Fruit fly (Drosophila melanogaster) whole organism, embryonic: Measurements from ENCODE around the gene CG12301.

ENCODE experiments used
- ATbp ChIP-seq: fragments of 200-800 bp; sonication (Bioruptor generic); optimal IDR thresholded peaks from 2 replicates; lab custom pipeline; 2017; ENCODE audit warnings: missing biosample characterization, mild to moderate bottlenecking, missing genetic modification characterization, missing genetic modification reagents
- B-H1 ChIP-seq: fragments of 200-800 bp; sonication (Bioruptor generic); IDR thresholded peaks from 3 replicates; pipeline ENCODE4 v1.3.6; 2022; ENCODE audit warnings: missing biosample characterization, missing genetic modification characterization
- Bgb ChIP-seq: fragments of 200-800 bp; sonication (Bioruptor generic); IDR thresholded peaks from 2 replicates; pipeline ENCODE4 v1.3.6; 2022; ENCODE audit warnings: missing biosample characterization, missing genetic modification characterization; ENCODE audit not compliant: partially characterized antibody
- CG10147 ChIP-seq: fragments of 200-800 bp; sonication (Bioruptor generic); optimal IDR thresholded peaks from 2 replicates; lab custom pipeline; 2019; ENCODE audit warnings: missing biosample characterization, mild to moderate bottlenecking, missing genetic modification characterization, moderate library complexity
- CG10209 ChIP-seq: fragments of 200-800 bp; sonication (Bioruptor generic); optimal IDR thresholded peaks from 3 replicates; lab custom pipeline; 2017; ENCODE audit warnings: missing biosample characterization, mild to moderate bottlenecking, missing genetic modification characterization, missing genetic modification reagents
- CG10431 ChIP-seq: fragments of 200-800 bp; sonication (Bioruptor generic); optimal IDR thresholded peaks from 3 replicates; lab custom pipeline; 2018; ENCODE audit warnings: missing biosample characterization, mild to moderate bottlenecking, missing genetic modification characterization
- CG14014 ChIP-seq: fragments of 200-800 bp; sonication (Bioruptor generic); IDR thresholded peaks from 2 replicates; pipeline ENCODE4 v1.3.6; 2022; ENCODE audit warnings: missing biosample characterization, missing genetic modification characterization
- CG15073 ChIP-seq: fragments of 200-800 bp; sonication (Bioruptor generic); optimal IDR thresholded peaks from 2 replicates; lab custom pipeline; 2016; ENCODE audit warnings: missing biosample characterization, missing genetic modification characterization
- CG1647 ChIP-seq: fragments of 200-800 bp; sonication (Bioruptor generic); optimal IDR thresholded peaks from 3 replicates; lab custom pipeline; 2016; ENCODE audit warnings: missing biosample characterization, missing genetic modification characterization
- CG2116 ChIP-seq: fragments of 200-800 bp; sonication (Bioruptor generic); optimal IDR thresholded peaks from 3 replicates; lab custom pipeline; 2018; ENCODE audit warnings: missing biosample characterization, mild to moderate bottlenecking, missing genetic modification characterization
- CG2202 ChIP-seq: fragments of 200-800 bp; sonication (Bioruptor generic); optimal IDR thresholded peaks from 2 replicates; lab custom pipeline; 2018; ENCODE audit warnings: missing biosample characterization, mild to moderate bottlenecking, missing genetic modification characterization
- CG30403 ChIP-seq: fragments of 200-800 bp; sonication (Bioruptor generic); optimal IDR thresholded peaks from 3 replicates; lab custom pipeline; 2016; ENCODE audit warnings: missing biosample characterization, missing genetic modification characterization
- CG3065 ChIP-seq: fragments of 200-800 bp; sonication (Bioruptor generic); optimal IDR thresholded peaks from 2 replicates; lab custom pipeline; 2016; ENCODE audit warnings: missing biosample characterization, missing genetic modification characterization
- CG31388 ChIP-seq: fragments of 200-800 bp; sonication (Bioruptor generic); optimal IDR thresholded peaks from 2 replicates; lab custom pipeline; 2016; ENCODE audit warnings: missing biosample characterization, missing genetic modification characterization
- CG31441 ChIP-seq: fragments of 200-800 bp; sonication (Bioruptor generic); IDR thresholded peaks from 2 replicates; pipeline ENCODE4 v1.3.6; 2022; ENCODE audit warnings: missing biosample characterization, missing genetic modification characterization
- CG3838 ChIP-seq: fragments of 200-800 bp; sonication (Bioruptor generic); optimal IDR thresholded peaks from 3 replicates; lab custom pipeline; 2016; ENCODE audit warnings: missing biosample characterization, missing genetic modification characterization
- CG5180 ChIP-seq: fragments of 200-800 bp; sonication (Bioruptor generic); optimal IDR thresholded peaks from 3 replicates; lab custom pipeline; 2017; ENCODE audit warnings: missing biosample characterization, missing genetic modification characterization, mild to moderate bottlenecking, moderate library complexity, missing genetic modification reagents
- CG6765 ChIP-seq: fragments of 200-800 bp; sonication (Bioruptor generic); optimal IDR thresholded peaks from 3 replicates; lab custom pipeline; 2017; ENCODE audit warnings: missing biosample characterization, mild to moderate bottlenecking, missing genetic modification characterization
- CG6854 ChIP-seq: fragments of 200-800 bp; sonication (Bioruptor generic); optimal IDR thresholded peaks from 3 replicates; lab custom pipeline; 2017; ENCODE audit warnings: missing biosample characterization, mild to moderate bottlenecking, missing genetic modification characterization
- CG8089 ChIP-seq: fragments of 200-800 bp; sonication (Bioruptor generic); optimal IDR thresholded peaks from 3 replicates; lab custom pipeline; 2016; ENCODE audit warnings: missing biosample characterization, missing genetic modification characterization
- CG9437 ChIP-seq: fragments of 200-800 bp; sonication (Bioruptor generic); optimal IDR thresholded peaks from 2 replicates; lab custom pipeline; 2018; ENCODE audit warnings: missing biosample characterization, mild to moderate bottlenecking, missing genetic modification characterization
- Deaf1 ChIP-seq: fragments of 200-800 bp; optimal IDR thresholded peaks from 3 replicates; lab custom pipeline; 2019; ENCODE audit warnings: missing biosample characterization, mild to moderate bottlenecking, missing genetic modification characterization, moderate library complexity
- Dip2 ChIP-seq: fragments of 200-800 bp; sonication (Bioruptor generic); IDR thresholded peaks from 2 replicates; pipeline ENCODE4 v1.3.6; 2022; ENCODE audit warnings: missing biosample characterization, missing genetic modification characterization
- GATAe ChIP-seq: fragments of 200-800 bp; sonication (Bioruptor generic); conservative IDR thresholded peaks from 2 replicates; pipeline ENCODE4 v1.3.6; 2022; ENCODE audit warnings: missing biosample characterization, missing genetic modification characterization
- HHEX ChIP-seq: fragments of 200-800 bp; sonication (Bioruptor generic); optimal IDR thresholded peaks from 3 replicates; lab custom pipeline; 2017; ENCODE audit warnings: missing biosample characterization, mild to moderate bottlenecking, missing genetic modification characterization, missing genetic modification reagents
- Hmr ChIP-seq: fragments of 200-800 bp; sonication (Bioruptor generic); optimal IDR thresholded peaks from 3 replicates; lab custom pipeline; 2017; ENCODE audit warnings: mild to moderate bottlenecking, missing biosample characterization, missing genetic modification reagents, missing genetic modification characterization
- Kr ChIP-seq: fragments of 200-800 bp; sonication (Bioruptor generic); optimal IDR thresholded peaks from 2 replicates; lab custom pipeline; 2017; ENCODE audit warnings: missing biosample characterization, mild to moderate bottlenecking, missing genetic modification characterization
- Nf-YC ChIP-seq: fragments of 200-800 bp; optimal IDR thresholded peaks from 3 replicates; lab custom pipeline; 2019; ENCODE audit warnings: missing biosample characterization, mild to moderate bottlenecking, missing genetic modification characterization, moderate library complexity
- Opbp ChIP-seq: fragments of 200-800 bp; sonication (Bioruptor generic); IDR thresholded peaks from 3 replicates; pipeline ENCODE4 v1.3.6; 2022; ENCODE audit warnings: missing biosample characterization, missing genetic modification characterization; ENCODE audit not compliant: partially characterized antibody
- Scr ChIP-seq: fragments of 200-800 bp; sonication (Bioruptor generic); IDR thresholded peaks from 2 replicates; pipeline ENCODE4 v1.3.6; 2022; ENCODE audit warnings: missing biosample characterization, missing genetic modification characterization; ENCODE audit not compliant: partially characterized antibody
- Side ChIP-seq: fragments of 200-800 bp; sonication (Bioruptor generic); optimal IDR thresholded peaks from 2 replicates; lab custom pipeline; 2016; ENCODE audit warnings: missing biosample characterization, missing genetic modification characterization
- Xrp1 ChIP-seq: fragments of 200-800 bp; sonication (Bioruptor generic); IDR thresholded peaks from 2 replicates; pipeline ENCODE4 v1.3.6; 2022; ENCODE audit warnings: missing biosample characterization, missing genetic modification characterization
- ab ChIP-seq: fragments of 200-800 bp; sonication (Bioruptor generic); optimal IDR thresholded peaks from 2 replicates; lab custom pipeline; 2016; ENCODE audit warnings: missing biosample characterization, missing genetic modification characterization
- bab2 ChIP-seq: fragments of 200-800 bp; sonication (Bioruptor generic); optimal IDR thresholded peaks from 2 replicates; lab custom pipeline; 2016; ENCODE audit warnings: missing biosample characterization, missing genetic modification characterization
- ci ChIP-seq: fragments of 200-800 bp; sonication (Bioruptor generic); IDR thresholded peaks from 3 replicates; pipeline ENCODE4 v1.3.6; 2022; ENCODE audit warnings: missing biosample characterization, missing genetic modification characterization
- dati ChIP-seq: fragments of 200-800 bp; sonication (Bioruptor generic); IDR thresholded peaks from 2 replicates; pipeline ENCODE4 v1.3.6; 2022; ENCODE audit warnings: missing biosample characterization, missing genetic modification characterization
- dmrt11E ChIP-seq: fragments of 200-800 bp; sonication (Bioruptor generic); optimal IDR thresholded peaks from 3 replicates; lab custom pipeline; 2018; ENCODE audit warnings: missing biosample characterization, mild to moderate bottlenecking, missing genetic modification characterization, moderate library complexity
- en ChIP-seq: fragments of 200-800 bp; sonication (Bioruptor generic); optimal IDR thresholded peaks from 2 replicates; lab custom pipeline; 2016; ENCODE audit warnings: missing biosample characterization, missing genetic modification characterization
- exex ChIP-seq: fragments of 200-800 bp; sonication (Bioruptor generic); optimal IDR thresholded peaks from 4 replicates; lab custom pipeline; 2018; ENCODE audit warnings: missing biosample characterization, mild to moderate bottlenecking, missing genetic modification characterization, moderate library complexity
- fd3F ChIP-seq: fragments of 200-800 bp; sonication (Bioruptor generic); optimal IDR thresholded peaks from 2 replicates; lab custom pipeline; 2018; ENCODE audit warnings: missing biosample characterization, mild to moderate bottlenecking, missing genetic modification characterization, moderate library complexity
- gcm ChIP-seq: fragments of 200-800 bp; sonication (Bioruptor generic); optimal IDR thresholded peaks from 2 replicates; lab custom pipeline; 2019; ENCODE audit warnings: missing biosample characterization, mild to moderate bottlenecking, missing genetic modification characterization, moderate library complexity
- ken ChIP-seq: fragments of 200-800 bp; sonication (Bioruptor generic); IDR thresholded peaks from 3 replicates; pipeline ENCODE4 v1.3.6; 2022; ENCODE audit warnings: missing biosample characterization, missing genetic modification characterization
- odd ChIP-seq: fragments of 200-800 bp; sonication (Bioruptor generic); optimal IDR thresholded peaks from 2 replicates; lab custom pipeline; 2017; ENCODE audit warnings: missing biosample characterization, mild to moderate bottlenecking, missing genetic modification characterization
- sens ChIP-seq: fragments of 200-800 bp; sonication (Bioruptor generic); peaks from one replicate; lab custom pipeline; 2016; ENCODE audit warnings: missing biosample characterization, missing genetic modification characterization
- seq ChIP-seq: fragments of 200-800 bp; sonication (Bioruptor generic); IDR thresholded peaks from 2 replicates; pipeline ENCODE4 v1.3.6; 2022; ENCODE audit warnings: missing biosample characterization, missing genetic modification characterization
- sqz ChIP-seq: fragments of 200-800 bp; sonication (Bioruptor generic); optimal IDR thresholded peaks from 3 replicates; lab custom pipeline; 2018; ENCODE audit warnings: missing biosample characterization, mild to moderate bottlenecking, missing genetic modification characterization
- ttk ChIP-seq: fragments of 200-800 bp; sonication (Bioruptor generic); IDR thresholded peaks from 2 replicates; pipeline ENCODE4 v2.1.2; 2022; ENCODE audit warnings: missing biosample characterization, missing genetic modification characterization
- tx ChIP-seq: fragments of 200-800 bp; sonication (Bioruptor generic); optimal IDR thresholded peaks from 2 replicates; lab custom pipeline; 2016; ENCODE audit warnings: missing biosample characterization, missing genetic modification characterization
- wdn ChIP-seq: fragments of 200-800 bp; sonication (Bioruptor generic); IDR thresholded peaks from 2 replicates; pipeline ENCODE4 v1.3.6; 2022; ENCODE audit warnings: missing biosample characterization, missing genetic modification characterization
- zfh2 ChIP-seq: fragments of 200-800 bp; sonication (Bioruptor generic); optimal IDR thresholded peaks from 2 replicates; lab custom pipeline; 2016; ENCODE audit warnings: missing biosample characterization, missing genetic modification characterization

CG12301 gene

dm6 chr3L:15592536-15593260 lies 12.1 kb downstream of the CG12301 start (continued):
- TF ChIP-seq CG5180 = no peak
- TF ChIP-seq Bgb (GFP tag; lab: Robert Waterston, UW) = no peak
- no peak for TF ChIP-seq tx
- TF ChIP-seq CG30403 (GFP tag; lab: Kevin White, UChicago) = peak; percentile 3
- no peak for TF ChIP-seq sqz (GFP tag; lab: Kevin White, UChicago)
- TF ChIP-seq gcm (GFP tag; lab: Kevin White, UChicago) = peak; percentile 60
- TF ChIP-seq CG3065 (GFP tag; lab: Kevin White, UChicago) = no peak
- TF ChIP-seq ci = peak; percentile 17; the same call in 1 of the 3 replicates
- peak; percentile 32; the same call in 1 of the 2 replicates for TF ChIP-seq seq
- no peak for TF ChIP-seq ken (GFP tag; lab: Robert Waterston, UW)
- TF ChIP-seq sens (GFP tag; lab: Kevin White, UChicago) = peak; percentile 71
- TF ChIP-seq CG31388 (GFP tag; lab: Kevin White, UChicago) = no peak
- TF ChIP-seq wdn (GFP tag; lab: Robert Waterston, UW) = no peak
- peak; percentile 7 for TF ChIP-seq exex (tag; lab: Kevin White, UChicago)
- no peak for TF ChIP-seq Side (GFP tag; lab: Kevin White, UChicago)
- TF ChIP-seq HHEX (GFP tag; lab: Kevin White, UChicago) = peak; percentile 52
- no peak for TF ChIP-seq CG8089 (GFP tag; lab: Kevin White, UChicago)
- TF ChIP-seq fd3F (GFP tag; lab: Kevin White, UChicago) = peak; percentile 60
- peak; percentile 6 for TF ChIP-seq zfh2 (GFP tag; lab: Kevin White, UChicago)
- TF ChIP-seq B-H1 (GFP tag; lab: Robert Waterston, UW) = no peak; the same call in 1 of the 3 replicates
- peak; percentile 21; the same call in 1 of the 2 replicates for TF ChIP-seq CG14014
- TF ChIP-seq GATAe = no peak
- TF ChIP-seq ATbp (GFP tag; lab: Kevin White, UChicago) = peak; percentile 41
- TF ChIP-seq CG6765 (GFP tag; lab: Kevin White, UChicago) = peak; percentile 39
- peak; percentile 70 for TF ChIP-seq CG9437 (GFP tag; lab: Kevin White, UChicago)
- no peak for TF ChIP-seq en
- no peak for TF ChIP-seq CG2202 (tag; lab: Kevin White, UChicago)
- TF ChIP-seq CG6854 (GFP tag; lab: Kevin White, UChicago) = peak; percentile 17
- peak; percentile 50 for TF ChIP-seq Hmr (GFP tag; lab: Kevin White, UChicago)
- TF ChIP-seq CG10147 (GFP tag; lab: Kevin White, UChicago) = peak; percentile 52
- TF ChIP-seq dmrt11E (tag; lab: Kevin White, UChicago) = peak; percentile 28
- no peak for TF ChIP-seq Opbp (GFP tag; lab: Robert Waterston, UW)
- TF ChIP-seq ttk (GFP tag; lab: Robert Waterston, UW) = 0 out of 2 replicates have a peak, but pooled peaks have one; percentile 9
- no peak for TF ChIP-seq Dip2 (GFP tag; lab: Robert Waterston, UW)
- no peak for TF ChIP-seq CG2116 (GFP tag; lab: Kevin White, UChicago)
- TF ChIP-seq dati (GFP tag; lab: Robert Waterston, UW) = 0 out of 2 replicates have a peak, but pooled peaks have one; percentile 14
- peak; percentile 62 for TF ChIP-seq odd (GFP tag; lab: Kevin White, UChicago)
- no peak for TF ChIP-seq CG1647 (GFP tag; lab: Kevin White, UChicago)
- TF ChIP-seq CG10209 (GFP tag; lab: Kevin White, UChicago) = peak; percentile 69
- peak; percentile 51; the same call in 1 of the 2 replicates for TF ChIP-seq Xrp1 (GFP tag; lab: Robert Waterston, UW)
- TF ChIP-seq CG15073 (GFP tag; lab: Kevin White, UChicago) = no peak
- TF ChIP-seq bab2 (GFP tag; lab: Kevin White, UChicago) = no peak
- peak; percentile 78 for TF ChIP-seq CG31441
- TF ChIP-seq CG10431 (GFP tag; lab: Kevin White, UChicago) = no peak
- peak; percentile 33 for TF ChIP-seq Deaf1 (tag; lab: Kevin White, UChicago)
- peak; percentile 59 for TF ChIP-seq Nf-YC (tag; lab: Kevin White, UChicago)
- TF ChIP-seq CG3838 (GFP tag; lab: Kevin White, UChicago) = no peak
- no peak for TF ChIP-seq Kr
- TF ChIP-seq ab = no peak
- no peak for TF ChIP-seq Scr (GFP tag; lab: Robert Waterston, UW)
